Fruit fly (Drosophila melanogaster): ENCODE measurements around the gene upd1.

upd1 gene

DNA sequence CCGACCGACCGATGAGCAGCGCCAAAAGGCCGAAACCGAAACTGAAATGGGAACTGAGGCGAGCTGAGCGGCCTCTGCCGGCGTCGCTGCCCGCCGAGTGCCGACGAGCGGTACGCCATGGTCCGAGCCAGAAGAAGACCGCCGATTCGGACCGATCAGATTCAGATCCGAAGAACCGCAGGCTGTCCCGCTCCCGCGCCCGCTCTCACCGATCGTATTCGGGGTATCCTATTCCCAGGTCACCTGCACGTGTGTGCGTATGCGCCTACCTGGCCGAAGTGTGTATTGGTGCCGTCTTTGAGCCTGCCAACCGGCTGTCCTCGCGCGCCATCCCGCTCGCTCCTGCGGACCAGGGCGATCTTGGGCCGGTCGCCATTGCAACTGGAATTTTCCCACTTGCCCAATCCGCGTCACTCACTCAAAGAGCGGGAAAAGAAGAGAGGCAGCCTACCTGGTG, at the start of gene upd1:
Gene upd1 (minus strand): TSS at position 51 of the 457 bp plus-strand sequence.
- no peak for TF ChIP-seq noc (tag; optimal IDR thresholded peaks at IDR 0.05)

DNA sequence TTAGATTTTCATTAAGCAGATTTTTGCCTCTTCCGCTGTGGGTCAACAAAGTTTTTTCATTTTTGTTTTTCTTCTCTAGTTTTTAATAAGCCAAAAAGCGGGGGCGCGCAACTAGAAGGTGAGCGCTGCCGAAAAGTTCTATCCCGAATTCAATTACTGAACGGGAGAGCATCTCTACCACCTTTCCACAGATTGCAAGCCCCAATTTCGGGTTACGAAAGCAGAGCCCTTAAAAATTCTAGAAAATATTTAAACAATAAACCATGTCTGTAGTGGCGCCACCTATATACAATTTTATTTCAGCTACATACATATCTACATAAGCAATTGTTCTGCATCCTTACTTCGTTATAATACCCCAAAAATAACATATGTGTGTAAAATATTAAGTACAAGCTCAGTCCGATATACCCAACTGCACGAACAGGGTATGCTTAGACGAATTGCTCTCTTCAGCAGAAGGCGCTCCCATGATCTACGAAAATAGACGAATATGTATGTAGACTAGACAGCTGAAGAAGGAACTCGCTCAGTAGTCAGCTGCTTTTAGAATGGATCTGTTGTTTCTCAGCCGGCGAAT, 49.4 kb upstream of the upd1 start, which contains the start of gene CG6106:
Gene CG6106 (plus strand): TSS at position 530 of the 580 bp plus-strand sequence.
- no peak for TF ChIP-seq noc (tag; optimal IDR thresholded peaks at IDR 0.05)

DNA sequence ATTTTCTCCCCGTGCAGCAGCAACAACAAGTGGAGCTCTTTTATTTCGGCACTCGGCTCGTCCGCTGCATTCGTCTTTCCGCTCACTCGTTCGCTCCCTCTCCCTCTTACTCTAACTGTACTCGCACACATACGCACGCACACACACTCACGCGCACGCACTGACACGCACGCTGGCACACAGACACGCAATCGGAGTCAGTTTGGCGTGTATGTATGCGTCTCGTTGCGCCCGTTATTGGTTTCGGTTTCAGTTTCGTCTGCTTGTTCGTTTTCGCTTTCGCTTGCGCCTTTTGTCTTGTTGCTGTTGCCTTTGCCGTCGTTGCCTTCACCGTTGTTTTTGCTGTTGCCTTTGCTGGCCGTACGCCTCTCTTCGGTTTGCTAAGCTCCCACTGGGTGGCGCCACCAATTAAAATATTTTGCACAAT, 48.7 kb upstream of the upd1 start:
- TF ChIP-seq noc (tag; optimal IDR thresholded peaks at IDR 0.05) = no peak

DNA sequence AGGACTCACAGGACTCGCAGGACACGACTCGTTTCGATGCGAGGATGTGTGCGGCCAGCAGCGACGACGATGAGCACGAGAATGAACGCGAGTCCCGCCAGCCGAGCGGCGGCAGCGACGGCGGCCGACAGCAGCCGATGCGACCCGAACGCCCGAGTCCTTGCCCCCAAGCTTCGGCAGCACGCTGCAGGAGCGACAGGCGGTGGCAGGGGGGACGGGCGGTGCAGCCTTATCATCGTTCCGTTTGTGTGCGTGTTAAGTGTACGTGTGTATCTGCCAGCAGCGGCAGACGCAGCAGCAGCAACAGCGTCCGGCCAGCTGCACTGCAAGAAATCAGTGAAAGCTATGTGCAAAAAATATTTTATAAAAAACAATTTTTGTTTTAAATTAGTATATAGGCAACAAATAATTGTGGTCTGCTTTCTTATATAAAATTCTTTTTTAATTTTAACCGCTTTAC, 47.1 kb upstream of the upd1 start, which contains the start of gene kairos:
Gene kairos (minus strand): TSS at position 51 of the 460 bp plus-strand sequence.
- TF ChIP-seq noc (tag; optimal IDR thresholded peaks at IDR 0.05) = no peak

DNA sequence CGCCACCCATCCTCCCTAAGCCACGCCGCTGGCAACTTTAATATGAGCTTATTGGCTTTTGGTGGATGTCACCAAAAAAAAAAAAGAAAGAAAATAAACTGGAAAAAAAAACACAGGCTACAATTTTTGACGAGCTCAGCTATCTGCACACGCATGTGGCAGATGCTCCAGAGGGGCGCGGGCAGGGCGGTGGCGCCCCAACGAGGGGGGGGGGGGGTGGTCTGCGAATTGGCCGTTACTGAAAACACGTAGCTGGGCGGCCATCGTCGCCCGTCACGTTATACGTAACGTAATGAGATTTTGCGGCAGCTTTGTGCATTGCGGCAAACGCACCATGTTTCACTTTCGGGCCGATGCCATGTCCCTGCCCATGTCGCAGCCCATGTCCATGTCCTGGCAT, 41.5 kb upstream of the upd1 start:
- TF ChIP-seq noc (tag; optimal IDR thresholded peaks at IDR 0.05) = no peak

DNA sequence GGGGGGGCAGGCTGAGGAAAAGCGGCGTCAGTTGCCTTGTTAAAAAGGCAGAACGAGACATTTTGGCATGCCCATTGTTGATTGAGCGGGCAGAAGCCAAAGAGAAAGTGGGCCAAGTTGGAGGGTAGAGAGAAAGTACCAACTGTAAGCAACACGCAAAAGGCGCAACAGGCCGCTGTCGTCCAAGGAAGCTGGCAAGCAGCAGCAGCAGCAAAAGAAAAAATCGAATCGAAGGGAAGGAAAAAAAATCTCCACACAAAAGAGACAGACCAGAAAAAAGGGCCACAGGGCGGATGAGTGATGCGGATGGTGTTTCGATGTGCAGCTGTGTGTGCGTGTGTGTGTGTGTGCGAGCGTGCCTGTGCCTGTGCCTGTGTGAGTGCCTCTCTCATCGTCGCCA, 38.5 kb upstream of the upd1 start:
- no peak for TF ChIP-seq noc (tag; optimal IDR thresholded peaks at IDR 0.05)

DNA sequence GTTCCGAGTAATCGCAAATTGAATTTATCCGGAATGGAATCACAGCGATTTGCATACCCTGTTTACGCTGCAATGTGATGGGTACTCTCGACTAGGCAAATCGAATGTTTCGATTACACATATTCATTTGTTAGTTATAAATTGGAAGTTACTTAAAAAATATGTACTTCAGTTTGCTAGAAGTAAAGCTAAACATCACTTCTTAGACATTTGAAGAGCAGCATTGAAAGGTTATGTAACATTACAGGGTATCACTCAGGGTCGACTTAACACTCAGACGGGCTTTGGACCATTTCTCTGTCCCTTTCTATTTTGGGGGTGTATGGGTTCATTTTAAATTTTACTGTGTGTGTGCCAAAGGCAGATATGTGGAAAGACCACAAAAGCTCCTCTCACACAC, 31.9 kb upstream of the upd1 start:
- no peak for TF ChIP-seq noc (tag; optimal IDR thresholded peaks at IDR 0.05)

DNA sequence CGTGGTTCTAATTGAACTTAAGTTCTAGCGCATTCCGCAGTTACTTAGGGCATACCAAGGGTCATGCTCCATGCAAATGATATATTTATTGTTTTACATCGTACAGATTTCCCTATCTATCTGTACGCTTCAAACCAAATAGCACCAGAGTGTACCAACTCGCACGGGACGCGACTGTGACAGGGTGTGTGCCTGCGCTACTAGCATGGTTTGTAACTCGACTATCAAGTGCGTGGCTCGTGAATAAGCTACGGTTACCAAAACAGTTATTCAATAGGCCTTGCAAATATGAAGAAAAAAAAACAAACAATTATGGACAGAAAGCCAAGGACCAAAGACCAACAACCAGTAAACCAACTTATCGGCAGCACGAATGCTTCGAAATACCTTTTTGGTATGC, 12.3 kb upstream of the upd1 start:
- TF ChIP-seq noc (tag; optimal IDR thresholded peaks at IDR 0.05) = no peak

DNA sequence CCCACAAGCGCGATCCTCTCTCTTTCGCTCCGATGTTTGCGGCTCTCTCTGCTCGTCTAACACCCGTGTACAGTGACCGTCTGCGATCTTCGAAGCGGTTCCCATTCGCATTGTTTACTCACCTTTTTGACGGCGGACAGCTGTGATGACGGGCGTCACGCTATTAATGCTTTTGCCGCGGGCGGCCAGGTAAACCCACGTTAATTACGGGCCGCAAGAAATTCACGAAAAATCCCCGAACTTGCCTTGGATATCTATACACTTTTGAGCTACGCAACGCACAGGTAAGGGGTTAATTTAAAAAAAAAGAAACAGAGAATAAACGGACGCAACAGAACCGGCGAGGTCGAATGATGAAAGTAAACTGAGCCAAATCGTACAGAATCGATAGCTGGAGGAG, 11.7 kb upstream of the upd1 start, which contains the start of gene CG6023:
Gene CG6023 (minus strand): TSS at position 369 of the 400 bp plus-strand sequence.
- peak; percentile 42 for TF ChIP-seq noc (tag; optimal IDR thresholded peaks at IDR 0.05)

DNA sequence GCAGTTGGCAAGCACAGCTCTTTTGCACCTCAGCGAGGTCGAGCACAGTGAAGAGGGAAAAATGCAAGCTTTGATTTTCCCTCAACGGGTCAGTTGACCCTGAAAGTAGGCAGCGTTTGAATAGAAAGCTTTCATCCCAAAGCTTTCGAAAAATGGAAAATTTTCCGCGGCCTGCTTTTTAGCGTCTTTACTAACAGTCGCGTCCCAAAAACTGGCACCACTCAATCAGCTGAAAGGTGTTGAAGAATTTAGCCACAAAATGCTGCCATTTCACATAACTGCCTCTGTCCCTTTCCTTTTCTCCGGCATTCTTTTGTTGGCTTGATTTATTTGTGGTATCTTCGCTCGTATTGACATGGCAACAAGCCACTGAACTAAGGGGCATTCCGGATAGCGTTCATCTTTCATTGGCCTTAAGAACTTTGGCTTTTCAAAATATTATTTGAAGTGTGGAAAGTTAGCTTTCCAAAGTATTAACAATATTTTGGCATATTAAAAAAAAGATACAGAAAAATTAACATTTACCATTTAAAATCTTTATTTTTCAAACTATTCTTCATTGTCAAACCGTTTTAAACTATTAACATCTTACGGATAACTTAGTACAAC, 10.9 kb upstream of the upd1 start:
- peak; percentile 5 for TF ChIP-seq noc (tag; optimal IDR thresholded peaks at IDR 0.05)

DNA sequence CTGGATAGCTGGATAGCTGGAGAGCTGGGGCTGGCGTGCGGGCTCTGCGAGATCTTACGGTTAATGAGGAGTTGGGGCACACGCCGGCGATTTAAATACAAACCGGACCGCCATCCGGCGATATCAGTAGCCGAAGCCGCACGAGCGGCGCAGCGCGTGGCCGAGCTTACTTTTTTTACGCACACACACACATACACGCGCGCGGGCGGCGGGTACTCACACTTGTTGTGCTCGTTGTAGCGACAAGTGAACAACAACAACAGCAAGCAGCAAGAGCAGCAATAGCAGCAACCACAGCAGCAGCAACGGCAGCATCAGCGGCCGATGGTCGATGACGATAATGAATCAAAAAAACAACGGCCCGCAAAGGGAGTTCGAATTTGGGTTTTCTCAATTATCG, 6.7 kb upstream of the upd1 start:
- no peak for TF ChIP-seq noc (tag; optimal IDR thresholded peaks at IDR 0.05)

DNA sequence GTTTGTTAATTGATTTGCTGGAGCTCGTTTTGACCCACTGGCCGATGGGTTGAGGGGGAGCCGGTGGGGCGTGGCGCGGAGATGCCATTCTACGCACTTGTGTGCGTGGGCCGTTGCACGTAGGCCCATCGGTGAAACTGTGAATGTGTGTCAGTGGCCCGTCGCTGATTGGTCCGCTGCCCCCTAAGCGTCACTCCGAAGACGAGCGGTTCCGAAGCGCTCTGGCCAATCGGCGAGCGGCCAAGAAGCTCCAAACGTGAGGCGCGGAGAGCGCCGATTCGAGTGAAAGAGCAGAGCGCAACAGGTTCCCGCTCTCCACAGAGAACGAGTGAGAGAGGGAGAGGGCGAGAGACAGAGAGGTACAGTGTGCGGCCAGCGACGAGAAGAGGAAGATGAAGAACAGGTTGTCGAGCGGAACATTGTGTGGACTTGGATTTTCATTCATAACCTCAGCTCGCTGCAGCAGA, 3.4 kb upstream of the upd1 start:
- TF ChIP-seq noc (tag; optimal IDR thresholded peaks at IDR 0.05) = no peak

DNA sequence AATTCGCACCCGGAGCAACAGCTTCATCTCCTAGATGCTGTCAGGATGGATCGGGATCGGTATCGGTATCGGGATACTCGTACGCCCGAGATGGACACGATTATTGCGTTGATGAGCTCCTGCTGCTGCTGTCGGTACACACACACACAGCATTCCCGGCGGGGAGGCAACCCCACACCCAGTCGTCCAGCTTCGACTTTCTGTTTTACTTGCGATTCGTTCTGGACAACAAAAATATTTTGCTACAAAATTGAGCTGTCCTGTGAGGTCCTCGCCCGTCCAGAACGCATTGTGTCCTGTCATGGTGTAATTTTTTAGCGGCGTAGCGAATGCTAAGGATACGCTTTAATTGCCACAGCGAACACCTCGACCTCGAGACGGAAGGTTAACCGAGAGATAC, 1.9 kb upstream of the upd1 start:
- no peak for TF ChIP-seq noc (tag; optimal IDR thresholded peaks at IDR 0.05)

DNA sequence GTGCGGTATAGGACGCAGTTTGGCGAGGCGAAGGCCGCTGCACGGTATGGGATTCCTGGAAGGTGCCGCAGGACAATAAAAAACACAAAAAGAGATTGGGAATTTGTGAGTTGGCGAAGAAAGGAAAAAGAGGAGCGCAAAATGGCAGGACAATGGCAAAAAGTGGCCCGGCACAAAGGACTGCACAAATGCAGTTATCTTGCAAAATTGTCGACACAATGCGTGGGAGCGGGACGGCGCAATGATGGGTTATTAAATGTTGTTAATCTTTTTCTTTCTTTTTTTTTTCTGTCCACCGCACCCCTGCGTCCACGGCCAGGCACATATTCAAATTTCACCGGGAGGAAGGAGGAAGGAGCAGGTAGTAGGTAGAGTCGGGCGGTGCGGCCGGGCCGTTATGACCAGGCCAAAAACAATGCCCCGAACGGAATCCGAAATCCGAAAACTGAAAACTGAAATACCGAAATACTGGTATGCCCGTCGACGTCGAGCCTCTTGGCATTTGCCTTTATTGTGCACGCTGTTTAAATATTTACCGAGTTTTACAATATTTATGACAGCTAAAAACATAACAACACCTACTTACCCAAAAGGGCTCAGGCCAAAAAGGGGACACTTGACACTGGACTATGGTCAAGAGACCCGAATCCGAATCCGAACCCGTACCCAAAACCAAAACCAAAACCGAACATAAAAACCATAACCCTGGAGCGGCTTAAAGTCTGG, 5.3 kb downstream of the upd1 start:
- TF ChIP-seq noc (tag; optimal IDR thresholded peaks at IDR 0.05) = no peak

DNA sequence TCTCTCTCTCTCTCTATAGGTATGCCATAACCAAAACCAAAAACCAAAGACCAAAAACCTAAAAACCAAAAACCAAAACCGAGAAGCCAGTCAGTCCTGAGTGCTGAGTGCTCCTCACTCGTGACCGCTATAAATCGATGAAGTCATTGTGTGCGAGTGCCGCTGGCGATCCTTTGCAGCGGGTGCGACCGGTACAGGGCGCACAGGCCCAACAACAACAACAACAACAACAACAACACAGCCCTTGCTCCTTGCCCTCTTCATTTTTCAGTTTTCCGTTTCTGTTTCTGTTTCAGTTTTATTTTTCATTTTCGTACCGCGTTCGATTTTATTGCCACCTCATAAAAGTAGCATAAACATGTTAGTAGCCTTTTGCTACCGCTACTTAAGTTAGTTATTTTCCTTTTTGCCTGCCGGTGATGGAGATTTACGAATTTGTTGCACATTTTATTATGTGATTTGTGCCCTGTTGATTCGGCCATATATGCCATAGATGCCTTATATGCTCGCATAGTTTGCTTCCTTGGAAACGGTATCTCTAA, 8.2 kb downstream of the upd1 start:
- no peak for TF ChIP-seq noc (tag; optimal IDR thresholded peaks at IDR 0.05)

DNA sequence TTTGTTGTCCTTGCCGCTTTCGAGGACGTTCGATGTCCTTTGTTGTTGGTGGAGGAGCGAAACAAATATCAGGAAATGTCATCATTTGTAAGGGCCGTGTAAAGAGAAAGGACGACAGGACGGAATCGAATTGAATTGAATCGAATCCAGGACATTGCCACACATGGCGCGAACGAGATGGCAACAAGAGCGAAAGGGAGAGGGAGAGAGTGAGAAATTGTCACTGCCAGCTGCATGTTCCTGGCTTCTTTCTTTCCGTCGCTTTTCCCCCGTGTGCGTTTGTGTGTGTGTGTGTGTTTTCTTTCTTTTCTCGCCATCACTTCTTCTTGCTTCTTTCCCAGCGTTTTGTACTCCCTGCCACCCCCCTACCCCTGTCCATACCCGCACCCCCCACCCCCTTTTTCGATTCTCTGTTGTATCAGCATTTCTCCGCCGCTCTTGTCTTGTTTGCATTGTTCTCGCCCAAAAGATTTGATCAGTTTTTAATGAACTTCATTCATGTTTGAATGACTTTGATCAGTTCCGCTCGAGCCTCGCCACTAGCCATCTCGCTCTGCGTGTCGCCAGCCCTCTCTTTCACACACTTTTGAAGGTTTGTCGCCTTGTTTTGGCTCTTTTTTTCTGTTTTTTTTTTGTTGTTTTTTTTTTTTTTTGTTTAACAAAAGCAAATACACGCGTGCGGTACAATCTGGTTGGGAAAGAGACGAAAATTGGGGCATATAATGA, 11.0 kb downstream of the upd1 start:
- no peak for TF ChIP-seq noc (tag; optimal IDR thresholded peaks at IDR 0.05)

Data from whole organism, larva.